Fruit fly (Drosophila melanogaster): ENCODE measurements around the gene CG32486.

CG32486 gene

DNA sequence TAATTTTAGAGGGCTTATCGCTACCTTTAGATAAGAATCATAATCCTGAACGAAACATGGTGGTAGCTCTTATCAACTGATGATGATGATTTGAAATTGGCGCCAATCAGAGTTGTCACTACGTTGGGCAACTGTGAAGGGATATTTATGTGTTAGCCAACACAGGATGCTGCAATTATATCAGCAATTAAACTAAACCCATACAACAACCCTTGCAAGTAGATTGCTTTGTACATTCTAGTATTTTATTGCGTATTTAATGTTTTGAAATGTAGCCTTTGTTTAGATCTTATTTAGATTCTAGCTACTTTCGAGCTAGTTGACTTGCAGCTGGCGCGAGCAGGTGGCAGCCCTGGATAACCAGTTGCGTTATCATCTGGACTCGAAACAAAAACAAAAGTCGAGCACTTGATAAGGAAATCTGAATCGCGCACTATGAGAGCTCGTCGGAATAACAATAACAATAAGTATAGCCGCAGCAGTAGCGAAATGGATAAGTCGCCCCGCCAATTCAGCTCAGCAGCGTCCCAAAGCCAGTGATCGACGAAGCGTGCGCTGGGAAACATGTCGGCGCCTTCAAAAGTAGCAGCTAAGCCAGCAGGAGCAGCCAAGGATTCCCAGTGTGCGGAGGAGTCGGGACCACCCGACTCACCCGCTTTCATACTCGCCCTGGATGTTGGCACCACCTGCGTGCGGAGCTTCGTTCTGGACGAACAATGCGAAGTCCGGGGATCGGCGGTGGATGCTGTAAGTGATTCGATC is 18.3 kb downstream of the CG32486 start, which contains the start of gene CG1271 (continued):
- TF ChIP-seq zfh1 (GFP tag; IDR thresholded peaks at IDR 0.05) (peak; percentile 70), bcd (GFP tag; optimal IDR thresholded peaks at IDR 0.05) (peak; percentile 70), trem (tag; optimal IDR thresholded peaks at IDR 0.05) (peak; percentile 90), fd3F (GFP tag; optimal IDR thresholded peaks at IDR 0.05) (no peak), CG12104 (GFP tag; optimal IDR thresholded peaks at IDR 0.05) (peak; percentile 54), CG1603 (tag; optimal IDR thresholded peaks at IDR 0.05) (peak; percentile 73), tna (GFP tag; IDR thresholded peaks at IDR 0.05; ENCODE audit: partially characterized antibody) (no peak), CG30431 (GFP tag; optimal IDR thresholded peaks at IDR 0.05) (no peak), z (GFP tag; IDR thresholded peaks at IDR 0.05) (no peak), Aef1 (GFP tag; IDR thresholded peaks at IDR 0.05) (peak; percentile 78), btn (GFP tag; optimal IDR thresholded peaks at IDR 0.05) (no peak), dan (GFP tag; IDR thresholded peaks at IDR 0.05) (no peak), tin (GFP tag; optimal IDR thresholded peaks at IDR 0.05) (peak; percentile 68), Spps (tag; optimal IDR thresholded peaks at IDR 0.05) (no peak), Atf-2 (GFP tag; optimal IDR thresholded peaks at IDR 0.05) (peak; percentile 52), ato (GFP tag; IDR thresholded peaks at IDR 0.05; ENCODE audit: partially characterized antibody) (no peak), ac (GFP tag; optimal IDR thresholded peaks at IDR 0.05) (no peak), vnd (GFP tag; IDR thresholded peaks at IDR 0.05; ENCODE audit: partially characterized antibody) (0 out of 3 replicates have a peak, but pooled peaks have one; percentile 30), CG2712 (tag; optimal IDR thresholded peaks at IDR 0.05) (peak; percentile 71), tgo (GFP tag; IDR thresholded peaks at IDR 0.05) (peak; percentile 59; the same call in 2 of the 3 replicates), CG7987 (GFP tag; optimal IDR thresholded peaks at IDR 0.05) (peak; percentile 17), CG2120 (GFP tag; optimal IDR thresholded peaks at IDR 0.05) (peak; percentile 83), onecut (GFP tag; IDR thresholded peaks at IDR 0.05) (0 out of 2 replicates have a peak, but pooled peaks have one; percentile 21), CG3838 (GFP tag; optimal IDR thresholded peaks at IDR 0.05) (no peak), Jarid2 (GFP tag; optimal IDR thresholded peaks at IDR 0.05) (no peak), CG4707 (GFP tag; optimal IDR thresholded peaks at IDR 0.05) (no peak), toy (GFP tag; IDR thresholded peaks at IDR 0.05) (no peak), chinmo (GFP tag; IDR thresholded peaks at IDR 0.05; ENCODE audit: partially characterized antibody) (0 out of 4 replicates have a peak, but pooled peaks have one; percentile 60), CoRest (tag; optimal IDR thresholded peaks at IDR 0.05) (peak; percentile 74), Nf-YA (GFP tag; IDR thresholded peaks at IDR 0.05) (no peak), sima (GFP tag; optimal IDR thresholded peaks at IDR 0.05) (no peak), hkb (optimal IDR thresholded peaks at IDR 0.05) (peak; percentile 84), hkb (GFP tag; IDR thresholded peaks at IDR 0.05) (peak; percentile 59), BtbVII (GFP tag; optimal IDR thresholded peaks at IDR 0.05) (peak; percentile 32), sna (GFP tag; IDR thresholded peaks at IDR 0.05; ENCODE audit: partially characterized antibody) (no peak), CG1647 (GFP tag; optimal IDR thresholded peaks at IDR 0.05) (peak; percentile 65), CG13424 (tag; optimal IDR thresholded peaks at IDR 0.05) (peak; percentile 57), Hr3 (GFP tag; optimal IDR thresholded peaks at IDR 0.05) (peak; percentile 45), CHES-1-like (GFP tag; optimal IDR thresholded peaks at IDR 0.05) (peak; percentile 71), CG12769 (tag; optimal IDR thresholded peaks at IDR 0.05) (peak; percentile 59), rib (GFP tag; IDR thresholded peaks at IDR 0.05) (peak; percentile 60), eyg (GFP tag; optimal IDR thresholded peaks at IDR 0.05) (peak; percentile 25), emc (GFP tag; optimal IDR thresholded peaks at IDR 0.05) (peak; percentile 41), CG34376 (GFP tag; optimal IDR thresholded peaks at IDR 0.05) (peak; percentile 87), CG10321 (GFP tag; IDR thresholded peaks at IDR 0.05) (no peak), klu (GFP tag; IDR thresholded peaks at IDR 0.05) (no peak), CG6175 (GFP tag; IDR thresholded peaks at IDR 0.05) (no peak), ind (GFP tag; optimal IDR thresholded peaks at IDR 0.05) (peak; percentile 77), CG14014 (GFP tag; IDR thresholded peaks at IDR 0.05) (peak; percentile 66), CG9609 (GFP tag; optimal IDR thresholded peaks at IDR 0.05) (peak; percentile 40)

All from whole organism, embryonic.